Worm (Caenorhabditis elegans): ENCODE results near the gene F36H5.13.

- TF ChIP-seq ztf-23 (GFP tag; IDR thresholded peaks at IDR 0.05) (no peak), cog-1 (tag; optimal IDR thresholded peaks at IDR 0.05) (no peak), flt-1 (GFP tag; IDR thresholded peaks at IDR 0.05) (no peak), tab-1 (GFP tag; IDR thresholded peaks at IDR 0.05) (no peak), med-1 (GFP tag; optimal IDR thresholded peaks at IDR 0.05; ENCODE audit: insufficient read depth) (no peak), ref-1 (GFP tag; conservative IDR thresholded peaks at IDR 0.05) (no peak)
Observed at ce11 chrII:1742535-1742934, 7.8 kb downstream of the F36H5.13 start, which contains the start of gene F36H5.12.

Measured in whole organism, midembryonic.